Worm (Caenorhabditis elegans): ENCODE results near the gene copg-1.

copg-1 gene

DNA sequence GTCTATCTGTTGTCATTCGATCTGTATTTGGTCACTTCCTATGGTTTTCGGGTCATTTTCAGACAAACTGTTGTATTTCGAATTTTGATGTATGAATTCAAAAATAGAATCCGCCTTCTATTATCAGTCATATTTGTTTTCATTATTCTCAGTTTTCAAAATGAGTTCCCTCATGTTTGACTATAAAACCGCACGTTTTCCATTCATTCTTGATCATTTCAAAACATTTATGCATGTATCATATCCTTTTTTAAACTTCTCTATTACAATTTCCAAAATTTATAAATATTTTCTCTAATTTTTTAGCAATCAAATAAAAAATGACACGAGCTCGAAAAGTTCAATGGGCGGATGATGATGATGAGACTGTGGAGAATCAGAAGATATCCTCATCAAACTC lies 13.9 kb upstream of the copg-1 start, which contains the start of gene K08F4.12:
TSS of gene K08F4.12 (plus strand) at position 301 of the 400 bp plus-strand sequence.
- TF ChIP-seq zfh-2 (GFP tag; conservative IDR thresholded peaks at IDR 0.05) = no peak
- no peak for TF ChIP-seq ceh-40 (GFP tag; IDR thresholded peaks at IDR 0.05)
- TF ChIP-seq Y79H2A.3 (GFP tag; conservative IDR thresholded peaks at IDR 0.05) = no peak
- no peak for TF ChIP-seq ztf-25 (GFP tag; IDR thresholded peaks at IDR 0.05)
- TF ChIP-seq ztf-22 (GFP tag; optimal IDR thresholded peaks at IDR 0.05) = no peak
- TF ChIP-seq atf-7 (tag; optimal IDR thresholded peaks at IDR 0.05) = no peak
- TF ChIP-seq lin-26 (GFP tag; IDR thresholded peaks at IDR 0.05) = no peak
- TF ChIP-seq aptf-3 (GFP tag; IDR thresholded peaks at IDR 0.05) = no peak
- no peak for TF ChIP-seq hlh-26 (GFP tag; conservative IDR thresholded peaks at IDR 0.05)
- TF ChIP-seq bed-2 (GFP tag; IDR thresholded peaks at IDR 0.05) = no peak
- TF ChIP-seq F37B4.10 (GFP tag; IDR thresholded peaks at IDR 0.05) = no peak
- TF ChIP-seq tlf-1 (GFP tag; optimal IDR thresholded peaks at IDR 0.05) = no peak
- no peak for TF ChIP-seq lin-54 (GFP tag; optimal IDR thresholded peaks at IDR 0.05)
- no peak for TF ChIP-seq ZK185.1 (tag; optimal IDR thresholded peaks at IDR 0.05; ENCODE audit: poor library complexity, severe bottlenecking)
- TF ChIP-seq gei-17 (GFP tag; optimal IDR thresholded peaks at IDR 0.05) = no peak
- TF ChIP-seq lir-1 (GFP tag; conservative IDR thresholded peaks at IDR 0.05) = no peak
- no peak for TF ChIP-seq let-607 (tag; optimal IDR thresholded peaks at IDR 0.05)
- no peak for TF ChIP-seq nhr-120 (GFP tag; IDR thresholded peaks at IDR 0.05)
- no peak for TF ChIP-seq attf-6 (GFP tag; IDR thresholded peaks at IDR 0.05)
- TF ChIP-seq mcd-1 (GFP tag; IDR thresholded peaks at IDR 0.05) = no peak

DNA sequence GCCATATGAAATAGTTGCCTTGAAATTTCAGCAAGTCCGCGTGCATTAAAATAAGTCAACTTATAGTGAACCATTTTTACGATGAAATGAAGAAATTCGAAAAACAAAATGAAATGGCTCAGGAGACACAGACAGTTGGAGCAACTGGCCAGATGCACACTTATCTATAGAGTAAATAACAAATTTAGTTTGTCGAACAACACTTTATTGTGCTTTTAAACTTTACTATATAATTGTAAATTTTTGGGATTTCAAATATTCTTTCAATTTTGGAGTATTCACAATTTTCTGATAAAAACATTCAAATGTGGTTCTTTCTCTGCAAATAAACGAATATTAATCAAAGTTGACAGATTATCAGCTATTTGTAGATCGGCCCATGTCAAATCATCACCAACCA lies 11.6 kb upstream of the copg-1 start, which contains the start of gene gst-3:
TSS of gene gst-3 (minus strand) at position 101 of the 400 bp plus-strand sequence.
- TF ChIP-seq tbp1 (GFP tag; optimal IDR thresholded peaks at IDR 0.05) (no peak), efl-1 (GFP tag; optimal IDR thresholded peaks at IDR 0.05) (no peak), B0261.1 (tag; optimal IDR thresholded peaks at IDR 0.05) (no peak), sdz-38 (tag; optimal IDR thresholded peaks at IDR 0.05) (no peak), athp-1 (tag; optimal IDR thresholded peaks at IDR 0.05) (no peak), hrde-1 (tag; optimal IDR thresholded peaks at IDR 0.05; ENCODE audit: borderline replicate concordance) (no peak), B0035.1 (tag; optimal IDR thresholded peaks at IDR 0.05) (no peak), ceh-58 (GFP tag; IDR thresholded peaks at IDR 0.05) (no peak), akir-1 (GFP tag; optimal IDR thresholded peaks at IDR 0.05) (no peak), snpc-3.4 (tag; optimal IDR thresholded peaks at IDR 0.05) (no peak), hlh-26 (GFP tag; conservative IDR thresholded peaks at IDR 0.05) (no peak), lsy-27 (tag; optimal IDR thresholded peaks at IDR 0.05; ENCODE audit: borderline replicate concordance, insufficient read depth) (no peak), pbrm-1 (GFP tag; IDR thresholded peaks at IDR 0.05) (no peak), atf-7 (tag; optimal IDR thresholded peaks at IDR 0.05) (no peak), attf-6 (GFP tag; IDR thresholded peaks at IDR 0.05) (no peak)

DNA sequence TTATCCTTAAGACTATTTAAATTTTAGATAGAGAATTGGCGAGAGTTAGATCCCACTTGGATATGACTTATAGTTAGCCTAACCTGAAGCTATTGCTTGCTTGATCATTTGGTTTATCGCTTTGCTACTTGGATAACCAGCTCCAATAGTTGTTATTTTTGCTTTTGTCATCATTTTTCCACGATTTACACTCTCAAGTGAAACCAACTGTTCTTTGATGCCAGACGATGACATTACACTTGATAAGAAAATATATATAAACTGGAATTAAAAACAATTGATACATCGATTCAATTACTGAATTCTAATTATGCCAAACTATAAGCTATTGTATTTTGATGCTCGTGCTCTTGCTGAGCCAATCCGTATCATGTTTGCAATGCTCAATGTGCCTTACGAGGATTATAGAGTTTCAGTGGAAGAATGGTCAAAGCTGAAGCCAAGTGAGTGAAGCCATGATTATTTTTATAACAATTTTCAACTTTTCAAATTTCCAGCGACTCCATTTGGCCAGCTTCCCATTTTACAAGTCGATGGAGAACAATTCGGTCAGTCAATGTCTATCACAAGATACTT lies 9.7 kb upstream of the copg-1 start, which contains the start of the genes gst-2, gst-4 and dhs-12:
TSS of gene gst-2 (minus strand) at position 132 of the 576 bp plus-strand sequence.
TSS of gene gst-4 (plus strand) at position 296 of the 576 bp plus-strand sequence.
TSS of gene dhs-12 (plus strand) at position 526 of the 576 bp plus-strand sequence.
- TF ChIP-seq K11D2.4 (GFP tag; IDR thresholded peaks at IDR 0.05) = no peak
- TF ChIP-seq nhr-80 (tag; optimal IDR thresholded peaks at IDR 0.05) = no peak
- no peak for TF ChIP-seq F37B4.10 (GFP tag; IDR thresholded peaks at IDR 0.05)
- no peak for TF ChIP-seq sptf-2 (GFP tag; optimal IDR thresholded peaks at IDR 0.05)
- TF ChIP-seq Y95B8A.8 (GFP tag; IDR thresholded peaks at IDR 0.05) = no peak
- no peak for TF ChIP-seq F22D6.2 (tag; optimal IDR thresholded peaks at IDR 0.05)
- TF ChIP-seq ets-4 (GFP tag; optimal IDR thresholded peaks at IDR 0.05) = no peak
- no peak for TF ChIP-seq ztf-18 (tag; optimal IDR thresholded peaks at IDR 0.05)
- TF ChIP-seq aptf-3 (GFP tag; IDR thresholded peaks at IDR 0.05) = no peak
- no peak for TF ChIP-seq let-526 (GFP tag; IDR thresholded peaks at IDR 0.05)
- TF ChIP-seq F33H1.4 (GFP tag; IDR thresholded peaks at IDR 0.05) = no peak
- TF ChIP-seq hmg-20 (GFP tag; IDR thresholded peaks at IDR 0.05) = no peak
- no peak for TF ChIP-seq chd-7 (tag; optimal IDR thresholded peaks at IDR 0.05)
- TF ChIP-seq ekl-4 (GFP tag; IDR thresholded peaks at IDR 0.05) = no peak
- no peak for TF ChIP-seq hmg-1.2 (GFP tag; IDR thresholded peaks at IDR 0.05)
- no peak for TF ChIP-seq F49E8.2 (tag; optimal IDR thresholded peaks at IDR 0.05; ENCODE audit: insufficient read depth)
- no peak for TF ChIP-seq mxl-1 (tag; optimal IDR thresholded peaks at IDR 0.05)
